Fruit fly (Drosophila melanogaster): ENCODE results near the gene CG43342.

The CG43342 gene

DNA sequence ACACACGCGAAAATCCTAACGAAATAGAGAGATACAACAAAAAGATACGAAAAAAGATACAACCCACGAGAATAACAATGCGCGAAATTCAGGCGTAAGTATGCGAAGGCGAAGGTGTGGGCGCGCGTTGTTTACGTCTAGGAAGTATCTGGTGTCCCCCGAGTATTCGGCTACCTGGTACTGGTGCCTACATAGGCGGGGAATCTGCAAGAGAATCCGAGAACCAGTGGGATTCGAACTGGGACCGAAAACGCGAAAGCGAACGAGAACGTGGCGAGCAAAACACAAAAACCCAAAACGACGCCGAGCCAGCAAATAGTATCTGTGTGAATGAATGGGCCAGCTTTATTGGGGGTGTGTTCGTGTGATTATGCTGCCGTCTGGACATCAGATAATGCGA lies 9.0 kb downstream of the CG43342 start:
- TF ChIP-seq Dll (optimal IDR thresholded peaks at IDR 0.05) = no peak
- no peak for TF ChIP-seq CG8478 (optimal IDR thresholded peaks at IDR 0.05)
- no peak for TF ChIP-seq pan (optimal IDR thresholded peaks at IDR 0.05)
- TF ChIP-seq EcR (GFP tag; optimal IDR thresholded peaks at IDR 0.05) = no peak
- no peak for TF ChIP-seq usp (GFP tag; optimal IDR thresholded peaks at IDR 0.05)
- TF ChIP-seq psq (optimal IDR thresholded peaks at IDR 0.05) = no peak

DNA sequence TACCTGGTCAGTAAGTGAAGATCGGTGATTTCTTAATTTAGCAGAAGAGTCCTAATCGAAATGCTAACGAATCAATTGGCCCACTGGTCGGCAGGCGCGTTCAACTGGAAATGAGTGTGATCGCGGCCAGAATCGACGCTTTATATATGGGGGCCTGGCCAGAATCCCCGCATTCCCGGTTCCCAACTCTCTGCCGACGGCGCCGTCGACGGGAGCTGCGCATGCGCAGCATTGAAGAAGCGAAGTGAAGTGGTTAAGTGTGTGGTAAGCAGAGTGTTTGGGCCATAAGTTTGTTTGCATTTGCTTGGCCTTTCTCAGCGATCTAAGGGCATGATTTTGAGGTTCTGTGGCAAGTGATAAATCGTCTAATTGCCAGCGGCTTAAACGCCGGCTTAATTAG lies 12.9 kb downstream of the CG43342 start, which contains the start of gene CG13857:
CG13857 (minus strand) TSS at position 101 of the 400 bp plus-strand sequence.
- TF ChIP-seq Dll (optimal IDR thresholded peaks at IDR 0.05) (no peak), CG8478 (optimal IDR thresholded peaks at IDR 0.05) (no peak), usp (GFP tag; optimal IDR thresholded peaks at IDR 0.05) (no peak), EcR (GFP tag; optimal IDR thresholded peaks at IDR 0.05) (no peak), pan (optimal IDR thresholded peaks at IDR 0.05) (no peak)

DNA sequence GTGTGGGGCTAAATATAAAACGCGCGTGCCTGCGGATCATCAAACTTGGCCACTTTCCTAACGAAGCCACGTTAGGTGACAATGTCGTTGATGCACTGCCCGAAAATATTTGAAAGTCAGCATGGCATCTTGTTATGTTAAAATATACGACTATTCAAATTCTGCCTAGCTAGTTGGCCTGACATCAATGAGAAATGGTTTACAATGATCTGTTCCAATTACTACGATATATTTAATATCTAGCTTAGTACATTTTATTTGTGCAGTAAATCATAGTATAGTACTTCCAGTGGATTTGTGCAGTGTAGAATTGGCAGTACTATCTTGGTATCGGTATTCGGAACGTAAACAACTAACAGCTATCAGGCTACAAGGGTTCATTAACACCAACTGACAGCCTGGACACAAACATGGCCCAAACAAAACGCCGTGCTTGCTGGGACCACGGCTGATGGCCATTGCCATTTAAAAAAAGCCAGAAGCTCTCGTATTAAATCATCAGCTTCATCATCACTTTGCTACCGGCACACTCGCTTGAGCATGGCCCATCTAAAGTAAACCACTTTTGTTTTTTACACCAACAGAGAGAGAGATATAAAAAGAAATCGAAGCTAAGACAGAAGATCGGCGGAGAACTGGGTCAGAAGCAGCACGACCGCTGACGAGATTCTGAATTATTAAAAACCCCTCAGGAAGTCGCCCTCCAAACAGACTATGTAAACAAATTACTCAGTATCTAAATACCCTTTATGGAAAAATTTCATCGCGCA lies 14.5 kb downstream of the CG43342 start:
- TF ChIP-seq usp (GFP tag; optimal IDR thresholded peaks at IDR 0.05) (no peak), EcR (GFP tag; optimal IDR thresholded peaks at IDR 0.05) (no peak), psq (optimal IDR thresholded peaks at IDR 0.05) (no peak), pan (optimal IDR thresholded peaks at IDR 0.05) (no peak), Dll (optimal IDR thresholded peaks at IDR 0.05) (no peak), CG8478 (optimal IDR thresholded peaks at IDR 0.05) (no peak)

DNA sequence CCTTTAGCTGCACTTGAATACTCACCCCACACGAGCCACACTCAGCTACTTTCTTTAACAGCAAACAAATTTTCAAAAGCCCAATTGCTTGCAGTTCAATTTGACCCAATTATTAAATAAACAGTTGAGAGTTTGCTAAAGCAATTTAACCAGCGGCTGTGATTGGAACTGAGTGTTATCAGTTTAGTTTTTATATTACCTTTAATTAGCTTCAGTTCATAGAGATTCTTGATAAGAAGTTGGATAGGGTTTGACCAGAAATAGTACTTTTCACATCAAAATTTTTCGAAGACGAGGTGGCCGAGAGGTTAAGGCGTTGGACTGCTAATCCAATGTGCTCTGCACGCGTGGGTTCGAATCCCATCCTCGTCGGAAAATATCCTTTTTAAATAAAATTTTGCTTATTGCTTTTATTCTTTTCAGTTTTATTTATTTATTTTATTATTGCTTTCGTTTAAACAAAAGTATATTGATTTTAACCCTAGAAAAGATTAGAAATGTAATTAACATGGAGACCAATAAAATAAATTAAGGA lies 15.2 kb downstream of the CG43342 start:
- TF ChIP-seq EcR (GFP tag; optimal IDR thresholded peaks at IDR 0.05) (no peak), pan (optimal IDR thresholded peaks at IDR 0.05) (no peak), psq (optimal IDR thresholded peaks at IDR 0.05) (no peak), CG8478 (optimal IDR thresholded peaks at IDR 0.05) (no peak), Dll (optimal IDR thresholded peaks at IDR 0.05) (no peak), usp (GFP tag; optimal IDR thresholded peaks at IDR 0.05) (no peak)

DNA sequence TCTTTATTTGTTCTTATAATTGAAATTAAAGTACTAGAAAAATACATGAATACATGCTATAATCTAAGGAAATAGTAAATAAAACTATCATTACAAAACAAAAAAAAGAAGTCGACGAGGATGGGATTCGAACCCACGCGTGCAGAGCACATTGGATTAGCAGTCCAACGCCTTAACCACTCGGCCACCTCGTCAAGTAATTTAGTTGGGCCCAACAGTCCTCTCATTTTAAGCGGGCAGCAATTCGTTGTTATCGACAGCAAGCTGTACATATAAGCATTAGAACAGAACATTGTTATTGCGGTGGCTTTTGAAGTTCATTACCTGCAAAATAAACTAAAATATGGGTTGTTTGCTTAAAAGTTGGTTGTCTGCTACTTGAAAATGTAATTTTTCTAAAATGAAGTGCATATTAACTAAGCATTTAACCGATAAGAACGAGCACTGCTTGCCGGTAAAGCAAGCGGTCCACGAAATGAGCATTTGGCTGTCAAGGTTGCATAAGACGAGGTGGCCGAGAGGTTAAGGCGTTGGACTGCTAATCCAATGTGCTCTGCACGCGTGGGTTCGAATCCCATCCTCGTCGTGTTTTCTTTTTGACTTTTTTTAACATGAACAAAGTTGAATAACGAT lies 16.0 kb downstream of the CG43342 start:
- TF ChIP-seq pan (optimal IDR thresholded peaks at IDR 0.05) (no peak), psq (optimal IDR thresholded peaks at IDR 0.05) (no peak), EcR (GFP tag; optimal IDR thresholded peaks at IDR 0.05) (no peak), Dll (optimal IDR thresholded peaks at IDR 0.05) (no peak), CG8478 (optimal IDR thresholded peaks at IDR 0.05) (peak; percentile 44), usp (GFP tag; optimal IDR thresholded peaks at IDR 0.05) (no peak)

DNA sequence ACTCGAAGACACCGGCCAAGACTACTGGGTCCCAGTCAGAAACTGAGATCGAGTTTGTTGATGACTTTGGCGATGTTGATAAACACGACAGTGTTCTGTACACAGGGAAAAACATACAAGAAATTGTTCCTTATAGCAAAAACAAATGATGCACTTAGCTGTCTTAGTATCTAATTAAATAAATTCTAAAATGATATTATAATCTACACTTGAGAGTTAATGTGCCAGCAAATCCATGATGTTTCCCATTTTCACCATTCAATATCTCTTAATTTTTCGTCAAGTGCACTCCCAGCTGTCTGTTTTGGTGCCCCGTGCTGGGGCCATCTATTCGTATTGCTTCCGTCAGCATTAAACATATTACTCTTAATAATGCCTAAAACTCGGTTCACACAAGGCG lies 19.1 kb downstream of the CG43342 start:
- no peak for TF ChIP-seq Dll (optimal IDR thresholded peaks at IDR 0.05)
- TF ChIP-seq pan (optimal IDR thresholded peaks at IDR 0.05) = no peak
- no peak for TF ChIP-seq CG8478 (optimal IDR thresholded peaks at IDR 0.05)
- no peak for TF ChIP-seq usp (GFP tag; optimal IDR thresholded peaks at IDR 0.05)
- no peak for TF ChIP-seq psq (optimal IDR thresholded peaks at IDR 0.05)
- TF ChIP-seq EcR (GFP tag; optimal IDR thresholded peaks at IDR 0.05) = no peak

DNA sequence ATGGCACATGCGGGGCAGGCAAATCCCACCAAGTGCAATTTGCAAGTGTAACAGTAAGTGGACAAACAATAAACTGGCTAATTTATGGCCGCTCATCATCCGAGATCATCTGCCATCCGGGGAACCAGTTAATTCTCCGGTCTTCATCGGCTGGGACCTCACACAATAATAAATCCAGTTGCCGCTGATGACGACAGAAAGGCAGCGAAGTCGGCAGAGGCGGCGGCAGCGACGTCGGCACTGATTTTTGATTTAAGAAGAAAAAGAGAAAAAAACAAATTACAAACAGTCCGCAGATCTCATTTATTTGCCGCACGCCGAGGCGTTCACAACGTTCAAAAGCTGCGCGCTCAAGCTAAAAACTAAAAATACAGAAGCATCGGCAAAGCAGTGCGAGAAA lies 21.2 kb downstream of the CG43342 start, which contains the start of gene CG13856:
CG13856 (plus strand) TSS at position 301 of the 400 bp plus-strand sequence.
- TF ChIP-seq usp (GFP tag; optimal IDR thresholded peaks at IDR 0.05) = no peak

DNA sequence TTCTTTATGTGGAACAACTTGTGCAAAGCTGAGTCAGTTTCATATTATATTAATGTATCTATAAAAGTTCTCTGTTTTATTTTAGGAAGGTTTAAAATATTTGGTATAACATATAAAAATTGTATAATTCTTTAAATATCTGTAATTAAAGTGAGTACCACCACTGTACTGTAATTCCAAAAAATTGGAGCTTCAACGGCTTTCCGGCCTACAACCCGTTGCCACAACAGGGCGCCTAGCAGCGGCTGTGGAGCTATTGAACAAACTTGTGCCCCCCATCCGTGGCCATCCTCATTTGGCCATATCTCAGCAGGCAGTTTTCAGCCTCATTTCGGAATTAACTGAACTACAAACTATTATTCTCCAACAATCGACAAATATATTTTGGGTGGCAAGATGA lies 24.5 kb downstream of the CG43342 start, which contains the start of gene CG13855:
CG13855 (plus strand) TSS at position 301 of the 400 bp plus-strand sequence.
- TF ChIP-seq Dll (optimal IDR thresholded peaks at IDR 0.05) = no peak
- no peak for TF ChIP-seq CG8478 (optimal IDR thresholded peaks at IDR 0.05)
- TF ChIP-seq usp (GFP tag; optimal IDR thresholded peaks at IDR 0.05) = no peak
- no peak for TF ChIP-seq EcR (GFP tag; optimal IDR thresholded peaks at IDR 0.05)
- TF ChIP-seq pan (optimal IDR thresholded peaks at IDR 0.05) = no peak
- TF ChIP-seq psq (optimal IDR thresholded peaks at IDR 0.05) = no peak

DNA sequence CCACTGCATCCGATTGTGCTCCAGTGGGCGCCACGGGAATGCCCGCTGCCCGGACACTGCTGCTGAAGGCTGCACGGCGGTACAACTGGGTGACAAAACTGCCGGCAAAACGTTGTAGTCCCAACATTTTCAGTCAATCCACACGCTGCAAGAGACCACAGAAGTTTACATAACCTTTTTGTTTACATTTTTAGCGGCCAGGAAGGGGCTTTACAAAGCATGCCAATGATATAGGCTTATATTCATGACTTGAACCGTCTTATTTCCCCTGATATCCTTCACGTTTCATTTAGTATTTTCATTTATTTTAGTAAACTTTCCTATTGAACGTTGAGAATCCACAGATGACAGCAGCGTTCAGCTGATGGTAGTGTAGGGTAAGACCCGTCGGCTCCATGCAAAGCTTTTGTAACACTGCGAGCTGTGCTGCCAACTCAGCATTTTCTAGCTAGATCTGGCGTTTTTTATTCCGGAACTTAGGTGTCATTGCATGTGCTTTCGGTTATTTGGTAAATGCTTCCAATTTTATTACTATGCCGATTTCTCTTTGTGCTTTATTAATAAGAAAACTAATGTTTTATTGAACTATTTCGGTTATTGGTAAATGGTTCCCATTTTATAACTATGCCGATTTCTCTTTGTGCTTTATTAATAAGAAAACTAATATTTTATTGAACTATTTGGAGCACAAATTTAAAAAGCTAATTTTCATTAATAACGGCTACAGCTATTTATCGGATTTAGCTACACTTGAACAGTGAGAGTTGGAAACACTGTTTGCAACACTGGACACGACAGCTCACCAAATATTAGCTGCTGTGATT lies 29.6 kb downstream of the CG43342 start, which contains the start of the genes CG13850 and lqfR:
CG13850 (minus strand) TSS at position 379 of the 824 bp plus-strand sequence.
lqfR (plus strand) TSS at position 765 of the 824 bp plus-strand sequence.
- TF ChIP-seq usp (GFP tag; optimal IDR thresholded peaks at IDR 0.05) (no peak), CG8478 (optimal IDR thresholded peaks at IDR 0.05) (no peak), psq (optimal IDR thresholded peaks at IDR 0.05) (no peak)

DNA sequence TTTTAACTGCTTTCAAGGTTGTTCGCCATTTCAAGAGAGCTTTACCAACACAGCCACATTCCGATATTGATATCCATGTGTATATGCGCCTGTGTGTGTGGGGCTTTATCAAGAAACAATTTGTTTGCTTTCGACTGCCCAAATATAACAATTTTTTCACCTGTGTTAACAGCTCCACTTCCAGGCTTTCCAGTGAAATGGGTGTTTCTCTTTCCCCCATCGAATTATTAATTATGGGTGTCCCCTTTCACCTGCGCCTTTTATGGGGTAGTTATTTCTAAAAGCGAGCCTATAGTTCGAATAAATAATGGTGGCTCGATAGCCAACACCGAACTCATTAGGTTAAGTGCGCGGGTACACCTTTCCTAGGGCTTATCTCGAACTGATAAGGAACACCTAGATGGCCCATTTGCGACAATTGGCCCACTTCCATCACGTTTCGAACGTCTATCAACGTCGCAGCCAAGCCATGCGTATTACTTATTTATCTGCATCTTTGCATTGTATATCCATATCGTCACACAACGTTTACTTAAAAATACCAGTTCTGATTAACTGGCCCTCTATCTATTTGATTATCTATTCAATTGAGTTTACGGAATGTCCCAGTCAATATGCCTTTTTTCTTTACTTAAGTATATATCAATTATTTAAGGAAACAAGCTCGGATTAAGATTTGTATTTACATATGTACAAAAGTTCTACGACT lies 30.9 kb downstream of the CG43342 start:
- TF ChIP-seq psq (optimal IDR thresholded peaks at IDR 0.05) (no peak), EcR (GFP tag; optimal IDR thresholded peaks at IDR 0.05) (no peak), pan (optimal IDR thresholded peaks at IDR 0.05) (no peak), usp (GFP tag; optimal IDR thresholded peaks at IDR 0.05) (no peak), CG8478 (optimal IDR thresholded peaks at IDR 0.05) (no peak), Dll (optimal IDR thresholded peaks at IDR 0.05) (no peak)

DNA sequence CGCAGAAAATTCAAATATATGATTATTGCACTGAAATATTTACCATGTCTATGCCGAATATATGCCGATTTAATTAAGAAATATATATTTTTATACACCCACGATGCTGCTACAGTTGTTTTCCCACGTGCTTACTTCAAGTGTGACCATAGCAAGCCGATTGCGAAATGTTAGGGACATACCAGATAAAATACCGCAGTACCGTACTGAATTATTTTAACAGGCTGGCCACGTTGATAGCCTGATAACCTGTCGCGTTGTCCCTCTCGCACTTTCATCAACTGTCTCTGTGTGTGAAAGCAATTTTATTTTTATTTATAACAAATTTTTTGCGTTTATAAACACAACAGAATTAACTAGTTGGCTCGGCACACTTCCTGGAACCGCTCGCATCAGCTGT lies 39.8 kb downstream of the CG43342 start, which contains the start of the genes Nop56 and mats:
Nop56 (minus strand) TSS at position 158 of the 400 bp plus-strand sequence.
mats (plus strand) TSS at position 251 of the 400 bp plus-strand sequence.
- no peak for TF ChIP-seq pan (optimal IDR thresholded peaks at IDR 0.05)
- TF ChIP-seq Dll (optimal IDR thresholded peaks at IDR 0.05) = no peak
- TF ChIP-seq usp (GFP tag; optimal IDR thresholded peaks at IDR 0.05) = no peak
- no peak for TF ChIP-seq EcR (GFP tag; optimal IDR thresholded peaks at IDR 0.05)
- TF ChIP-seq CG8478 (optimal IDR thresholded peaks at IDR 0.05) = no peak
- TF ChIP-seq psq (optimal IDR thresholded peaks at IDR 0.05) = no peak
